Worm (Caenorhabditis elegans) whole organism, L4/young adult: ENCODE results near the gene dhs-13.

Experiments
- W03F9.2 ChIP-seq: fragments of 150-350 bp; optimal IDR thresholded peaks from 2 replicates; lab custom pipeline; 2014; ENCODE audit warnings: missing biosample characterization, missing genetic modification characterization
- dao-5 ChIP-seq: sonication (generic microtip); optimal IDR thresholded peaks from 2 replicates; lab custom pipeline; 2016; ENCODE audit warnings: missing genotype, missing genetic modification characterization, moderate library complexity, missing compliant biosample characterization
- him-1 ChIP-seq: sonication (generic microtip); optimal IDR thresholded peaks from 2 replicates; lab custom pipeline; 2016; ENCODE audit warnings: missing genotype, missing genetic modification reagents, missing genetic modification characterization, missing compliant biosample characterization

dhs-13 gene

ce11 chrV:1789495-1789894 lies 18.0 kb upstream of the dhs-13 start:
- TF ChIP-seq him-1 (tag; lab: Kevin White, UChicago) (no peak), W03F9.2 (tag; lab: Kevin White, UChicago) (no peak)

- TF ChIP-seq him-1 (tag; lab: Kevin White, UChicago) (no peak), W03F9.2 (tag; lab: Kevin White, UChicago) (no peak), dao-5 (no peak)
Measured at ce11 chrV:1788157-1788556, 16.6 kb upstream of the dhs-13 start, which contains the start of gene F36H9.2. F36H9.2 (plus strand) TSS chrV:1788457.

ce11 chrV:1781922-1782321 lies 10.4 kb upstream of the dhs-13 start, which contains the start of gene F36H9.5:
F36H9.5 (minus strand) TSS chrV:1782022.
- no peak for TF ChIP-seq W03F9.2 (tag; lab: Kevin White, UChicago)
- TF ChIP-seq him-1 (tag; lab: Kevin White, UChicago) = no peak
- no peak for TF ChIP-seq dao-5

ce11 chrV:1779994-1780393 lies 8.5 kb upstream of the dhs-13 start:
- TF ChIP-seq him-1 (tag; lab: Kevin White, UChicago) (no peak), W03F9.2 (tag; lab: Kevin White, UChicago) (no peak), dao-5 (no peak)

ce11 chrV:1779136-1779535 lies 7.6 kb upstream of the dhs-13 start, which contains the start of gene F36H9.4:
F36H9.4 (minus strand) TSS chrV:1779236.
- TF ChIP-seq W03F9.2 (tag; lab: Kevin White, UChicago) (no peak), dao-5 (no peak), him-1 (tag; lab: Kevin White, UChicago) (no peak)

ce11 chrV:1774874-1775589 lies 3.5 kb upstream of the dhs-13 start, which contains the start of gene F36H9.7:
F36H9.7 (minus strand) TSS chrV:1774924.
- no peak for TF ChIP-seq dao-5
- TF ChIP-seq him-1 (tag; lab: Kevin White, UChicago) = no peak
- TF ChIP-seq W03F9.2 (tag; lab: Kevin White, UChicago) = no peak

ce11 chrV:1773120-1773519 lies 1.6 kb upstream of the dhs-13 start:
- TF ChIP-seq dao-5 (no peak), him-1 (tag; lab: Kevin White, UChicago) (no peak), W03F9.2 (tag; lab: Kevin White, UChicago) (no peak)

- TF ChIP-seq dao-5 (no peak), W03F9.2 (tag; lab: Kevin White, UChicago) (no peak), him-1 (tag; lab: Kevin White, UChicago) (no peak)
Measured at ce11 chrV:1767427-1767826, 4.1 kb downstream of the dhs-13 start.

- TF ChIP-seq dao-5 (no peak), W03F9.2 (tag; lab: Kevin White, UChicago) (no peak)
Measured at ce11 chrV:1760682-1761081, 10.9 kb downstream of the dhs-13 start, which contains the start of gene clec-205. clec-205 (plus strand) TSS chrV:1760893.

ce11 chrV:1756856-1757255 lies 14.7 kb downstream of the dhs-13 start, which contains the start of gene clec-204:
clec-204 (plus strand) TSS chrV:1757156.
- no peak for TF ChIP-seq him-1 (tag; lab: Kevin White, UChicago)
- TF ChIP-seq W03F9.2 (tag; lab: Kevin White, UChicago) = no peak
- no peak for TF ChIP-seq dao-5

- TF ChIP-seq W03F9.2 (tag; lab: Kevin White, UChicago) (no peak), him-1 (tag; lab: Kevin White, UChicago) (no peak), dao-5 (no peak)
Measured at ce11 chrV:1756099-1756498, 15.4 kb downstream of the dhs-13 start.

- TF ChIP-seq him-1 (tag; lab: Kevin White, UChicago) (no peak), dao-5 (no peak), W03F9.2 (tag; lab: Kevin White, UChicago) (no peak)
Measured at ce11 chrV:1755589-1755988, 15.9 kb downstream of the dhs-13 start, which contains the start of gene ZK697.14. ZK697.14 (minus strand) TSS chrV:1755689.

ce11 chrV:1752496-1752895 lies 19.0 kb downstream of the dhs-13 start, which contains the start of gene ZK697.1:
ZK697.1 (plus strand) TSS chrV:1752796.
- TF ChIP-seq him-1 (tag; lab: Kevin White, UChicago) = no peak
- TF ChIP-seq W03F9.2 (tag; lab: Kevin White, UChicago) = no peak
- no peak for TF ChIP-seq dao-5

ce11 chrV:1751449-1751848 lies 20.1 kb downstream of the dhs-13 start, which contains the start of gene srh-199:
srh-199 (minus strand) TSS chrV:1751549.
- no peak for TF ChIP-seq dao-5
- no peak for TF ChIP-seq him-1 (tag; lab: Kevin White, UChicago)
- no peak for TF ChIP-seq W03F9.2 (tag; lab: Kevin White, UChicago)
